Worm (Caenorhabditis elegans): Measurements from ENCODE around the gene C15H11.10.

C15H11.10 gene

DNA sequence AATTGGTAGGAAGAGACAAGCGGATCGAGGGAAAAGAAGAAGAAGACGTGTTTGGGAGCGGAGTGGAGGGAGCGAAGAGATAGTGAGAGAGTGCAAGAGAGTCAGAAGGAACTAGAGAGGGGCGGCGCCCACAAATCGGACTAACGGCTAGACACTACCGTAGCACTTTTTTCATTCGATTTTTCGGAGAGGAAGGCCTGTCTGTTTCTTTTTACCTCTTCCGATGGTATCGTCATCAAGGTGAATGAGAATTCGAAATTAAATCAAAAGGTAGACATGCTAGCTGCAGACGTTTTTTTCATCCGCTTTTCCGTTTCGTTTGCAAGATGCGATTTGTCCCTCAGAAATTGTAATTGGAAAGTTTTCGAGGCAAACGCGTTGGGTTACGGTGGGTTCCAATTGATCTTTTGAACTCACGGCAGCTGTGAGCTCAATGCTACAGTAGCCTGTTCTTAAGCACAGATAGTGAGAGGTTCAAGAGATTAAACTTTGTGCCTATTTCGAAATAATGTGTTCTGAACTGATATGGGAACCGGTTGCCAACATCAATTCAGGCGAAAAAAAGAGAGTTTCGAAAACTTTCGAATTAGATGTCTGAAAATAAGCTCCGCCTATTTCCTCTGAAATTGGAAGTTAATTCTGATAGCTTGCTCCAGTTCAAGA, 27.2 kb upstream of the C15H11.10 start (continued):
- TF ChIP-seq mxl-3 (GFP tag; optimal IDR thresholded peaks at IDR 0.05) (peak; percentile 52), set-16 (GFP tag; IDR thresholded peaks at IDR 0.05) (peak; percentile 38; the same call in 1 of the 2 replicates), aha-1 (tag) (peak; percentile 98), nhr-25 (tag; optimal IDR thresholded peaks at IDR 0.05; ENCODE audit: borderline replicate concordance, insufficient read depth) (peak; percentile 96), rbr-2 (tag; optimal IDR thresholded peaks at IDR 0.05) (peak; percentile 26), dmd-6 (GFP tag; IDR thresholded peaks at IDR 0.05) (peak; percentile 23), ceh-62 (tag; optimal IDR thresholded peaks at IDR 0.05) (no peak), unc-62 (GFP tag; optimal IDR thresholded peaks at IDR 0.05 in 1 of 2) (peak in 1 of 2 experiments; percentile 44), unc-62 (tag; optimal IDR thresholded peaks at IDR 0.05) (no peak), hlh-11 (tag; optimal IDR thresholded peaks at IDR 0.05) (peak; percentile 58), hlh-30 (tag; optimal IDR thresholded peaks at IDR 0.05; ENCODE audit: insufficient read depth) (peak; percentile 17), mes-2 (tag; optimal IDR thresholded peaks at IDR 0.05; ENCODE audit: poor library complexity, severe bottlenecking) (peak; percentile 38), hmg-1.1 (GFP tag; IDR thresholded peaks at IDR 0.05) (peak; percentile 62), lin-38 (GFP tag; IDR thresholded peaks at IDR 0.05) (peak; percentile 30), unc-39 (tag; optimal IDR thresholded peaks at IDR 0.05) (no peak), duxl-1 (tag; optimal IDR thresholded peaks at IDR 0.05; ENCODE audit: poor library complexity) (peak; percentile 9), pha-4 (GFP tag; IDR thresholded peaks at IDR 0.05) (peak; percentile 44; the same call in 1 of the 2 replicates), pha-4 (tag; optimal IDR thresholded peaks at IDR 0.05) (no peak)

DNA sequence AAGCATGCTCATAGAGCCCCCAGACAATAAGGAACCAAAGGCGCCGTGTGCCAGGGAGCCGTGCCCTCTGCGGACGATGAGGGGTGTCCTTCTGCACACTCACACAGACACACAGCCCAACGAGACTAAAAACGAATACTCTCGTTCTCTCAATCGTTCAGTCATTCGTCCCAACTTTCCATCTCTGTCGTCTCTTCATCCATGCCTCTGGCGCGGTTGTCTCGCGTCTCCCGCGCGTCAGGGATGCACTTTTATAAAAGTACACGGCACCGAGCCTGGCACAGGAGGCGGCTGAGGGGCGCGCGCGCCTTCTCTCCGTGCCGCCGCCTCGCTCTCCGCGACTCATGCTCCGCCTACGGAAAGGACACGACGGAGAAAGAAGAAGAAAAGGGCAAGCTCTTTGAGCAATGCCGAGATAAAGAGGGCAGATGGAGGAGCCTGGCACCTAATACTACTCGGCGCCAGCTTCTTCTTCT, 25.4 kb upstream of the C15H11.10 start:
- no peak for TF ChIP-seq nhr-77 (tag; optimal IDR thresholded peaks at IDR 0.05)
- TF ChIP-seq zag-1 (tag; optimal IDR thresholded peaks at IDR 0.05) = no peak
- TF ChIP-seq zfp-2 (tag; optimal IDR thresholded peaks at IDR 0.05) = no peak
- TF ChIP-seq F10B5.3 (tag; optimal IDR thresholded peaks at IDR 0.05) = peak; percentile 25
- no peak for TF ChIP-seq mxl-2 (GFP tag; conservative IDR thresholded peaks at IDR 0.05)
- peak; percentile 58 for TF ChIP-seq egl-27 (tag; optimal IDR thresholded peaks at IDR 0.05)
- TF ChIP-seq attf-4 (tag; optimal IDR thresholded peaks at IDR 0.05) = peak; percentile 45
- no peak for TF ChIP-seq skn-1 (tag; optimal IDR thresholded peaks at IDR 0.05)
- TF ChIP-seq mep-1 (tag; optimal IDR thresholded peaks at IDR 0.05) = peak; percentile 81
- peak; percentile 92 for TF ChIP-seq hmg-1.1 (GFP tag; IDR thresholded peaks at IDR 0.05)
- no peak for TF ChIP-seq unc-130 (GFP tag; optimal IDR thresholded peaks at IDR 0.05)
- TF ChIP-seq nhr-48 (tag; optimal IDR thresholded peaks at IDR 0.05) = peak; percentile 87
- peak; percentile 78 for TF ChIP-seq nhr-28 (tag; optimal IDR thresholded peaks at IDR 0.05)
- TF ChIP-seq F37D6.2 (tag; optimal IDR thresholded peaks at IDR 0.05) = peak; percentile 87
- peak; percentile 70 for TF ChIP-seq spr-1 (tag; optimal IDR thresholded peaks at IDR 0.05)
- peak; percentile 52 for TF ChIP-seq fkh-10 (GFP tag; optimal IDR thresholded peaks at IDR 0.05)
- TF ChIP-seq nhr-42 (GFP tag; IDR thresholded peaks at IDR 0.05) = 0 out of 2 replicates have a peak, but pooled peaks have one; percentile 56
- TF ChIP-seq hif-1 (tag; optimal IDR thresholded peaks at IDR 0.05) = peak in 1 of 2 experiments; percentile 82
- TF ChIP-seq mdt-29 (GFP tag; IDR thresholded peaks at IDR 0.05) = no peak
- peak; percentile 74; the same call in 1 of the 2 replicates for TF ChIP-seq pha-4 (GFP tag; IDR thresholded peaks at IDR 0.05)
- no peak for TF ChIP-seq pha-4 (tag; optimal IDR thresholded peaks at IDR 0.05)
- TF ChIP-seq F49E8.2 (tag; optimal IDR thresholded peaks at IDR 0.05; ENCODE audit: borderline replicate concordance) = no peak
- TF ChIP-seq dmd-9 (GFP tag; IDR thresholded peaks at IDR 0.05) = no peak
- peak; percentile 87 for TF ChIP-seq rbr-2 (tag; optimal IDR thresholded peaks at IDR 0.05)
- 0 out of 2 replicates have a peak, but pooled peaks have one; percentile 66 for TF ChIP-seq T26A8.4 (GFP tag; IDR thresholded peaks at IDR 0.05)
- TF ChIP-seq cey-2 (tag; optimal IDR thresholded peaks at IDR 0.05; ENCODE audit: borderline replicate concordance, insufficient read depth) = no peak
- TF ChIP-seq D1046.2 (GFP tag; IDR thresholded peaks at IDR 0.05) = no peak
- TF ChIP-seq tra-1 (GFP tag; IDR thresholded peaks at IDR 0.05) = 0 out of 2 replicates have a peak, but pooled peaks have one; percentile 46
- TF ChIP-seq madf-9 (GFP tag; conservative IDR thresholded peaks at IDR 0.05) = peak; percentile 99
- TF ChIP-seq ceh-28 (tag; optimal IDR thresholded peaks at IDR 0.05) = no peak
- peak; percentile 55 for TF ChIP-seq lin-38 (GFP tag; IDR thresholded peaks at IDR 0.05)
- TF ChIP-seq sdz-12 (GFP tag; optimal IDR thresholded peaks at IDR 0.05) = no peak
- peak; percentile 96 for TF ChIP-seq aha-1 (tag)
- TF ChIP-seq spr-3 (GFP tag; optimal IDR thresholded peaks at IDR 0.05) = peak; percentile 33
- no peak for TF ChIP-seq ZK546.5 (tag; optimal IDR thresholded peaks at IDR 0.05)
- peak; percentile 56 for TF ChIP-seq mes-2 (tag; optimal IDR thresholded peaks at IDR 0.05; ENCODE audit: poor library complexity, severe bottlenecking)

Data from whole organism, L4 larva.